Fruit fly (Drosophila melanogaster) whole organism, prepupa: ENCODE measurements around the gene TwdlD.

Source experiments
- CG11902 ChIP-seq: fragments of 200-800 bp; sonication (Bioruptor generic); optimal IDR thresholded peaks from 3 replicates; lab custom pipeline; 2016; ENCODE audit warnings: missing biosample characterization, missing genetic modification characterization
- Lpt ChIP-seq: fragments of 200-800 bp; sonication (Bioruptor generic); optimal IDR thresholded peaks from 3 replicates; lab custom pipeline; 2016; ENCODE audit warnings: missing biosample characterization, missing genetic modification characterization

DNA sequence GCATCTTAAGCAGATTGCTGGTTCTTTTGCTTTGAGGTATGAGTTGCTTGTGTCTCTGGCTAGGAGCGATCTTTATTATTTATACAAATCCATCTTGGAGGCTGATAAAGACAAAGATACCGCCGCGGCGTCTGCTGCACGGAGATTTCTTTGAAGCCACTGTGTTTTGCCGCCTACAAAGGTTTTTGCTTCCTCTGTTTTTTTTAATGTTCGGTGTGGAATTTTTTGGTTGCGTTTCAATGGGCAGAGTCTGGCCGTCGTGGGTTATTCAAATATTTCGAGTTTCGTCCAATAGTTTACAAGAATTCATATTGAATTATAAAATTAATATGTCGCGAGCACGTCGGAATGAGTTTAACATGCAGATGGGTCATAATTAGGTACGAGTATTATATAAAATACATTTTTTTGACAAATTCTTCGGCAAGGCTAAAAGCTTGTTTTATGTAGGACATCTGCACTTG, 16.3 kb upstream of the TwdlD start, which contains the start of gene TwdlB:
- TF ChIP-seq Lpt (GFP tag; lab: Kevin White, UChicago) (no peak), CG11902 (GFP tag; lab: Kevin White, UChicago) (no peak)
